Worm (Caenorhabditis elegans): ENCODE results near the gene gar-1.
A peak's percentile ranks its signal among the peaks of the same experiment; 100 is the strongest.

Gene gar-1

DNA sequence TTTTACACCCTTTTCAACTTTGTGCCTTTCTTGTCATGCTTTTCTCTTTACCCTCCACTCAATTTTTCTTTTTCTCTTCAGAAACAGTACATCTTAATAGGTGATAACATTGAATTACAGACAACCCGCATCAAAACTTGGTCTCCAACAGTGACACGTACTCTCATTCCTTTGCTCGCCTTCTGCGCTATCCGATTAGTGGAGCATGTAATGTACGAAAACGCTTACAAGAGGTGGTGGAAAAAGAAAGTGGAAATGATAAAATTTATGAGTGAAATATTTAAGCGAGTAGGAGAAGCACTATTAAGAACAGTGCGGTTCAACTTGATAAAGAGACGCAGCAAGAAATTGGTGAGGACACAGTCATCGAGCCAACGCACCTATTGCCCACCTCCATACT is 28.1 kb downstream of the gar-1 start, which contains the start of gene pept-1:
Gene pept-1, plus strand, starts transcription at position 306 of the 400 bp plus-strand sequence.
- TF ChIP-seq ztf-22 (GFP tag; optimal IDR thresholded peaks at IDR 0.05) (peak; percentile 60), let-607 (tag; optimal IDR thresholded peaks at IDR 0.05) (peak; percentile 12 to 13), nhr-80 (tag; optimal IDR thresholded peaks at IDR 0.05) (peak; percentile 99), atf-7 (tag; optimal IDR thresholded peaks at IDR 0.05) (peak; percentile 50), tbp1 (GFP tag; optimal IDR thresholded peaks at IDR 0.05) (peak; percentile 25), nhr-179 (tag; optimal IDR thresholded peaks at IDR 0.05) (no peak), mxl-1 (tag; optimal IDR thresholded peaks at IDR 0.05) (no peak), let-526 (GFP tag; IDR thresholded peaks at IDR 0.05) (no peak), dox-1 (GFP tag; IDR thresholded peaks at IDR 0.05) (peak; percentile 74), hlh-12 (tag; optimal IDR thresholded peaks at IDR 0.05) (no peak), ets-4 (GFP tag; optimal IDR thresholded peaks at IDR 0.05) (peak; percentile 87), Y56A3A.18 (GFP tag; IDR thresholded peaks at IDR 0.05) (peak; percentile 70; the same call in 1 of the 2 replicates)

DNA sequence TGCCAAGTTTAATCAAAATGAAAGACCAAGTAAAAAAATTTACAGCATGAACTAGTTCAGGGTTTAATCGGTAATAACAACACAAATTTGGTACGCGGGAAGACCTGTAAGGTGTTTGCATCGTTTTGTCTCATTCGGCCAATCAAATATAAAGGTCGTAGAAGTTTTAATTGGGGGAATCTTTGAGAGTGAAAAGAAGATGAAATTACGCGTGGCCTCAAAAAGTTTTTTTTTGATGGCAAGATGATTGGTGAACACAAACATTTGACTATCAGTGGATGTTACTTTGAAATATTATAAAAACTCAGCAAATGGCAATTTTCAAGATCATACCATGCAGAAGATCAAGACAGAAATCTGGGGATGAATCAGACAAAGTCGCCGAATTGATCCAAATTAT is 29.5 kb downstream of the gar-1 start, which contains the start of gene nas-33:
Gene nas-33, minus strand, starts transcription at position 101 of the 400 bp plus-strand sequence.
- TF ChIP-seq hrde-1 (tag; optimal IDR thresholded peaks at IDR 0.05; ENCODE audit: borderline replicate concordance) (no peak), K12H6.12 (tag; optimal IDR thresholded peaks at IDR 0.05) (no peak), ztf-22 (GFP tag; optimal IDR thresholded peaks at IDR 0.05) (no peak), aptf-3 (GFP tag; IDR thresholded peaks at IDR 0.05) (no peak), F57C9.4 (tag; optimal IDR thresholded peaks at IDR 0.05) (no peak), attf-3 (GFP tag; conservative IDR thresholded peaks at IDR 0.05) (no peak), egl-44 (GFP tag; IDR thresholded peaks at IDR 0.05) (no peak), aptf-2 (GFP tag; conservative IDR thresholded peaks at IDR 0.05) (no peak), madf-3 (GFP tag; IDR thresholded peaks at IDR 0.05) (no peak), zim-3 (tag; optimal IDR thresholded peaks at IDR 0.05) (no peak), F55B11.4 (tag; optimal IDR thresholded peaks at IDR 0.05; ENCODE audit: borderline replicate concordance, insufficient read depth) (no peak), F57A8.1 (GFP tag; optimal IDR thresholded peaks at IDR 0.05) (no peak), sdz-38 (tag; optimal IDR thresholded peaks at IDR 0.05) (no peak), ztf-25 (GFP tag; IDR thresholded peaks at IDR 0.05) (no peak), ztf-6 (GFP tag; IDR thresholded peaks at IDR 0.05) (no peak), C17E4.6 (GFP tag; IDR thresholded peaks at IDR 0.05) (no peak)

DNA sequence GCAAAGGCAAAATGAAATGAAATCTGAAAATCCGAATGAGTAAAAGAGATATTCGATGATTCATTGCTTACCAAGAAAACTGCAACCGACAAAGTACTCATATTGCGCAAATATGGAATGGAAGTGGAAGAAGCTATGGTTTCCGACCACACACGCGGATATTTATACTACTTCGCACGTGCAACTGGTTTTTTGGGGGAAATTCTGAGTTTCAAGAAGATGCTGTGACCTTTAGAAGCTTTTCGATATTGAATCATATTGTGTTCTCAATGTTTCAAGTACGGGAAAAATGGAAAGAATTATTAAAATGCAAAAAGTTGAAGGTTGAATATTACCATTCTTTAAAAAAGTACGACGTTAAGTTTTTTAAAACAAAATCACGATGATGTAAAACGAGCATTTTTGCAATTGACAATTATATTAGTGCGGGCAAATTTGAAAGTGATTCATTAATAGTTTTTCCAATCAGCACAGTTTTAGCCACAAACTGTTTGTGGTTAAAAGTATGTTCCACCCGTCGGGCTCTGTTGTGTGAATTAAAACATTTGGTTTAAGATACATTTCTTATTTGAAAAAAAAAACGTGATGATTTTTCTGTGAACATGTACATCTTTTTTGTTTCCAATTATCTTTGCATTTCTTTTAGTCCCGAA is 33.7 kb downstream of the gar-1 start, which contains the start of the genes grl-6 and K10C2.6:
Gene grl-6, minus strand, starts transcription at position 101 of the 653 bp plus-strand sequence.
Gene K10C2.6, plus strand, starts transcription at position 603 of the 653 bp plus-strand sequence.
- TF ChIP-seq rpc-1 (optimal IDR thresholded peaks at IDR 0.05) (no peak), rpc-1 (tag; optimal IDR thresholded peaks at IDR 0.05) (no peak), C06A6.2 (GFP tag; conservative IDR thresholded peaks at IDR 0.05) (no peak), efl-1 (GFP tag; optimal IDR thresholded peaks at IDR 0.05) (no peak), B0019.2 (GFP tag; conservative IDR thresholded peaks at IDR 0.05) (no peak), sea-2 (GFP tag; IDR thresholded peaks at IDR 0.05) (no peak)

DNA sequence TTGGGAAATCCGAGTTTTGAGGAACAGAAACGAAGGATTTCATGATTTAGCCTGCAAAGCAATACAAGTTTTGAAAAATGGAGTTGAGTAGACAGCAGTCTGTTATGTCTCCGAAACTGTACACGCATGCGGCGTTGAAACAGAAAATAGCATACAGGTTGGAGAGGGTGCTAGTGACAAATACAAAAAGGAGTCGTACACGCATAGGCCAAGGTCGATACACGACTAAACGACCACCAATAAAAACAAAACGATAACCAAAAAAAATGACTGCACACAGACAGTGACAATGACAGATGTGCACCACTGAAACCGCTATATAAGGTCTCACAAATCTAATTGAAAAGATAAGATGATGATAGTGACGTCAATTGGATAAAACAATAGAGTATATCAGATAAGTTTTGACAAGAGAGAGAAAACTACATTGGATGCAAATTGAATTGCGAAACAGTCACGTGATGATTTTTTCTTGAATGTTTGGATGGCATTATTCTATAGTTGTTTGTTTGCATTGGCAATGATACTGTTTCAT is 35.7 kb downstream of the gar-1 start, which contains the start of gene fah-1:
Gene fah-1, minus strand, starts transcription at position 51 of the 535 bp plus-strand sequence.
- no peak for TF ChIP-seq pbrm-1 (GFP tag; IDR thresholded peaks at IDR 0.05)
- peak; percentile 69 for TF ChIP-seq lin-40 (tag; optimal IDR thresholded peaks at IDR 0.05)
- TF ChIP-seq hmg-1.2 (GFP tag; IDR thresholded peaks at IDR 0.05) = peak; percentile 63
- peak; percentile 91 for TF ChIP-seq cebp-1 (GFP tag; IDR thresholded peaks at IDR 0.05)
- TF ChIP-seq cebp-1 (tag; optimal IDR thresholded peaks at IDR 0.05) = peak; percentile 96
- TF ChIP-seq ztf-28 (GFP tag; IDR thresholded peaks at IDR 0.05) = no peak
- TF ChIP-seq B0336.3 (GFP tag; IDR thresholded peaks at IDR 0.05) = 0 out of 2 replicates have a peak, but pooled peaks have one; percentile 28
- TF ChIP-seq ztf-3 (GFP tag; optimal IDR thresholded peaks at IDR 0.05) = no peak
- peak; percentile 71 for TF ChIP-seq unc-62 (GFP tag; optimal IDR thresholded peaks at IDR 0.05)
- TF ChIP-seq nhr-80 (tag; optimal IDR thresholded peaks at IDR 0.05) = peak; percentile 81
- TF ChIP-seq K11D2.4 (GFP tag; IDR thresholded peaks at IDR 0.05) = no peak
- TF ChIP-seq gei-17 (GFP tag; optimal IDR thresholded peaks at IDR 0.05) = peak; percentile 34
- TF ChIP-seq egrh-3 (GFP tag; IDR thresholded peaks at IDR 0.05) = no peak
- peak; percentile 46 for TF ChIP-seq atf-7 (tag; optimal IDR thresholded peaks at IDR 0.05)

All from whole organism, young adult.